Worm (Caenorhabditis elegans) whole organism, L1 larva: Measurements from ENCODE around the gene D1044.1.

Experiments
- C04F5.9 ChIP-seq: sonication (generic microtip); optimal IDR thresholded peaks from 2 replicates; lab custom pipeline; 2016; ENCODE audit warnings: missing genetic modification characterization, missing compliant biosample characterization
- C16A3.4 ChIP-seq: fragments of 150-350 bp; optimal IDR thresholded peaks from 2 replicates; lab custom pipeline; 2014; ENCODE audit warnings: missing biosample characterization, missing genetic modification characterization
- C34B4.2 ChIP-seq: sonication (generic microtip); optimal IDR thresholded peaks from 2 replicates; lab custom pipeline; 2017; ENCODE audit warnings: mild to moderate bottlenecking, missing genetic modification characterization, missing compliant biosample characterization
- F16B12.6 ChIP-seq: fragments of 150-350 bp; optimal IDR thresholded peaks from 2 replicates; lab custom pipeline; 2014; ENCODE audit warnings: missing biosample characterization, missing genetic modification characterization
- Y116A8C.19 ChIP-seq: sonication (generic microtip); optimal IDR thresholded peaks from 2 replicates; lab custom pipeline; 2016; ENCODE audit warnings: missing compliant biosample characterization, missing genetic modification characterization, borderline replicate concordance
- aly-2 ChIP-seq: fragments of 150-350 bp; optimal IDR thresholded peaks from 2 replicates; lab custom pipeline; 2014; ENCODE audit warnings: missing biosample characterization, missing genetic modification characterization
- ama-1 ChIP-seq: fragments of 150-350 bp; optimal IDR thresholded peaks from 2 replicates; lab custom pipeline; 2014
- blmp-1 ChIP-seq: fragments of 150-350 bp; optimal IDR thresholded peaks from 2 replicates; lab custom pipeline; 2014; ENCODE audit warnings: missing biosample characterization, missing genetic modification characterization
- ceh-63 ChIP-seq: fragments of 200-800 bp; sonication (Bioruptor generic); optimal IDR thresholded peaks from 2 replicates; lab custom pipeline; 2018; ENCODE audit warnings: mild to moderate bottlenecking, missing genetic modification characterization, missing compliant biosample characterization
- ceh-82 ChIP-seq, 3 experiments: fragments of 150-350 bp in 1 of 3; sonication (generic microtip) in 2 of 3; optimal IDR thresholded peaks; 2 replicates each; lab custom pipeline; 2014 to 2017; ENCODE audit warnings: missing biosample characterization in 3 of 3, missing genetic modification characterization in 3 of 3
- dpl-1 ChIP-seq, 3 experiments: fragments of 150-350 bp in 2 of 3; sonication (generic microtip) in 1 of 3; optimal IDR thresholded peaks; 2 replicates each; lab custom pipeline; 2014 to 2017; ENCODE audit warnings: missing biosample characterization in 3 of 3, missing genetic modification characterization in 3 of 3, missing genetic modification reagents in 3 of 3
- dsc-1 ChIP-seq: sonication (generic microtip); optimal IDR thresholded peaks from 2 replicates; lab custom pipeline; 2016; ENCODE audit warnings: mild to moderate bottlenecking, missing genetic modification characterization, missing compliant biosample characterization
- efl-1 ChIP-seq, 4 experiments: fragments of 150-350 bp; optimal IDR thresholded peaks in 3 of 4; peaks in 1 of 4; 1 replicate in 1 of 4; 2 replicates in 3 of 4; lab custom pipeline; 2014; ENCODE audit warnings: missing biosample characterization in 2 of 4, missing genetic modification characterization in 2 of 4, missing genetic modification reagents in 2 of 4
- egl-13 ChIP-seq: sonication (generic microtip); optimal IDR thresholded peaks from 2 replicates; lab custom pipeline; 2016; ENCODE audit warnings: missing genotype, missing genetic modification reagents, missing genetic modification characterization, missing compliant biosample characterization
- egl-27 ChIP-seq, 2 experiments: fragments of 150-350 bp in 1 of 2; sonication (generic microtip); optimal IDR thresholded peaks; 3 replicates each; lab custom pipeline; 2017 to 2018; ENCODE audit warnings: missing biosample characterization in 2 of 2, missing genetic modification characterization in 2 of 2, missing genetic modification reagents in 2 of 2
- elt-2 ChIP-seq: sonication (generic microtip); optimal IDR thresholded peaks from 2 replicates; lab custom pipeline; 2016; ENCODE audit warnings: missing genetic modification characterization, mild to moderate bottlenecking, inconsistent platforms, missing compliant biosample characterization, missing genetic modification reagents
- fkh-10 ChIP-seq: sonication (generic microtip); optimal IDR thresholded peaks from 2 replicates; lab custom pipeline; 2017; ENCODE audit warnings: missing biosample characterization, missing genetic modification reagents, missing genetic modification characterization
- fkh-4 ChIP-seq: sonication (generic microtip); optimal IDR thresholded peaks from 2 replicates; lab custom pipeline; 2016; ENCODE audit warnings: missing compliant biosample characterization, missing genetic modification characterization, borderline replicate concordance
- hlh-17 ChIP-seq: fragments of 200-800 bp; sonication (Bioruptor generic); optimal IDR thresholded peaks from 2 replicates; lab custom pipeline; 2018; ENCODE audit warnings: missing genetic modification characterization, mild to moderate bottlenecking, missing compliant biosample characterization, moderate library complexity, borderline replicate concordance
- hpl-2 ChIP-seq: fragments of 150-350 bp; optimal IDR thresholded peaks from 2 replicates; lab custom pipeline; 2014; ENCODE audit warnings: missing biosample characterization, missing genetic modification reagents, missing genetic modification characterization
- jun-1 ChIP-seq: fragments of 150-350 bp; optimal IDR thresholded peaks from 2 replicates; lab custom pipeline; 2014; ENCODE audit warnings: missing biosample characterization, missing genetic modification reagents, missing genetic modification characterization
- lin-13 ChIP-seq: fragments of 150-350 bp; optimal IDR thresholded peaks from 2 replicates; lab custom pipeline; 2014; ENCODE audit warnings: missing biosample characterization, missing genetic modification reagents, missing genetic modification characterization
- lin-14 ChIP-seq: fragments of 200-800 bp; sonication (Bioruptor generic); optimal IDR thresholded peaks from 2 replicates; lab custom pipeline; 2018; ENCODE audit warnings: mild to moderate bottlenecking, missing genetic modification characterization, moderate library complexity, missing compliant biosample characterization
- lin-35 ChIP-seq, 2 experiments: fragments of 150-350 bp; optimal IDR thresholded peaks; 2 replicates each; lab custom pipeline; 2014; ENCODE audit warnings: missing biosample characterization in 2 of 2, missing genetic modification characterization in 2 of 2, missing genetic modification reagents in 2 of 2
- lir-3 ChIP-seq: sonication (generic microtip); optimal IDR thresholded peaks from 2 replicates; lab custom pipeline; 2016; ENCODE audit warnings: mild to moderate bottlenecking, missing genetic modification characterization, moderate library complexity, missing compliant biosample characterization; ENCODE audit not compliant: poor library complexity
- lsy-2 ChIP-seq, 2 experiments: fragments of 150-350 bp; optimal IDR thresholded peaks; 2 replicates each; lab custom pipeline; 2014; ENCODE audit warnings: missing biosample characterization in 2 of 2, missing genetic modification characterization in 2 of 2
- mep-1 ChIP-seq: fragments of 150-350 bp; optimal IDR thresholded peaks from 2 replicates; lab custom pipeline; 2014; ENCODE audit warnings: missing biosample characterization, missing genetic modification characterization
- nhr-12 ChIP-seq: sonication (generic microtip); optimal IDR thresholded peaks from 2 replicates; lab custom pipeline; 2017; ENCODE audit warnings: missing biosample characterization, missing genetic modification characterization
- nhr-20 ChIP-seq: sonication (generic microtip); optimal IDR thresholded peaks from 2 replicates; lab custom pipeline; 2016; ENCODE audit warnings: mild to moderate bottlenecking, missing genetic modification characterization, missing compliant biosample characterization
- nhr-47 ChIP-seq: sonication (generic microtip); optimal IDR thresholded peaks from 2 replicates; lab custom pipeline; 2016; ENCODE audit warnings: mild to moderate bottlenecking, missing genetic modification characterization, moderate library complexity, missing compliant biosample characterization
- nhr-71 ChIP-seq: sonication (generic microtip); optimal IDR thresholded peaks from 2 replicates; lab custom pipeline; 2016; ENCODE audit warnings: mild to moderate bottlenecking, missing genetic modification characterization, moderate library complexity, missing compliant biosample characterization
- nhr-76 ChIP-seq: sonication (generic microtip); optimal IDR thresholded peaks from 2 replicates; lab custom pipeline; 2017; ENCODE audit warnings: missing biosample characterization, missing genetic modification characterization
- nhr-77 ChIP-seq: fragments of 150-350 bp; optimal IDR thresholded peaks from 2 replicates; lab custom pipeline; 2014; ENCODE audit warnings: missing biosample characterization, missing genetic modification characterization
- nhr-84 ChIP-seq: sonication (generic microtip); optimal IDR thresholded peaks from 2 replicates; lab custom pipeline; 2017; ENCODE audit warnings: missing biosample characterization, missing genetic modification characterization
- nhr-90 ChIP-seq: sonication (generic microtip); optimal IDR thresholded peaks from 2 replicates; lab custom pipeline; 2016; ENCODE audit warnings: mild to moderate bottlenecking, missing genetic modification characterization, missing compliant biosample characterization; ENCODE audit not compliant: poor library complexity
- pag-3 ChIP-seq: sonication (generic microtip); optimal IDR thresholded peaks from 2 replicates; lab custom pipeline; 2017; ENCODE audit warnings: missing genetic modification characterization, mild to moderate bottlenecking, missing compliant biosample characterization, antibody characterized with exemption, borderline replicate concordance; ENCODE audit not compliant: insufficient read depth
- pax-3 ChIP-seq: fragments of 200-800 bp; sonication (Bioruptor generic); optimal IDR thresholded peaks from 2 replicates; lab custom pipeline; 2018; ENCODE audit warnings: mild to moderate bottlenecking, missing genetic modification characterization, moderate library complexity, missing compliant biosample characterization
- pqm-1 ChIP-seq: sonication (generic microtip); optimal IDR thresholded peaks from 3 replicates; lab custom pipeline; 2017; ENCODE audit warnings: missing biosample characterization, missing genetic modification characterization
- snpc-4 ChIP-seq: fragments of 150-350 bp; optimal IDR thresholded peaks from 2 replicates; lab custom pipeline; 2014; ENCODE audit warnings: missing biosample characterization, missing genetic modification characterization
- snu-23 ChIP-seq: sonication (generic microtip); optimal IDR thresholded peaks from 2 replicates; lab custom pipeline; 2016; ENCODE audit warnings: missing genetic modification characterization, missing compliant biosample characterization
- sptf-1 ChIP-seq: fragments of 150-350 bp; optimal IDR thresholded peaks from 2 replicates; lab custom pipeline; 2014; ENCODE audit warnings: missing biosample characterization, missing genetic modification characterization
- sup-37 ChIP-seq: fragments of 200-800 bp; sonication (Bioruptor generic); optimal IDR thresholded peaks from 2 replicates; lab custom pipeline; 2018; ENCODE audit warnings: mild to moderate bottlenecking, missing genetic modification characterization, missing compliant biosample characterization
- tlp-1 ChIP-seq: fragments of 150-350 bp; optimal IDR thresholded peaks from 2 replicates; lab custom pipeline; 2014; ENCODE audit warnings: missing biosample characterization, missing genetic modification characterization
- unc-130 ChIP-seq: fragments of 150-350 bp; optimal IDR thresholded peaks from 2 replicates; lab custom pipeline; 2017; ENCODE audit warnings: missing biosample characterization, missing genetic modification characterization, inconsistent platforms
- unc-62 ChIP-seq: fragments of 150-350 bp; optimal IDR thresholded peaks from 2 replicates; lab custom pipeline; 2014; ENCODE audit warnings: missing biosample characterization, missing genetic modification reagents, missing genetic modification characterization
- vab-15 ChIP-seq: sonication (generic microtip); optimal IDR thresholded peaks from 2 replicates; lab custom pipeline; 2017; ENCODE audit warnings: missing genotype, mild to moderate bottlenecking, missing genetic modification characterization, missing compliant biosample characterization
- zip-4 ChIP-seq: fragments of 200-800 bp; sonication (Bioruptor generic); optimal IDR thresholded peaks from 2 replicates; lab custom pipeline; 2018; ENCODE audit warnings: mild to moderate bottlenecking, missing genetic modification characterization, moderate library complexity, missing compliant biosample characterization
- ztf-11 ChIP-seq, 2 experiments: sonication (generic microtip); optimal IDR thresholded peaks; 2 replicates each; lab custom pipeline; 2016 to 2017; ENCODE audit warnings: missing genetic modification characterization in 2 of 2, missing biosample characterization in 1 of 2, missing compliant biosample characterization in 1 of 2
- ztf-4 ChIP-seq: fragments of 150-350 bp; optimal IDR thresholded peaks from 2 replicates; lab custom pipeline; 2014; ENCODE audit warnings: missing biosample characterization, missing genetic modification characterization

D1044.1 gene

DNA sequence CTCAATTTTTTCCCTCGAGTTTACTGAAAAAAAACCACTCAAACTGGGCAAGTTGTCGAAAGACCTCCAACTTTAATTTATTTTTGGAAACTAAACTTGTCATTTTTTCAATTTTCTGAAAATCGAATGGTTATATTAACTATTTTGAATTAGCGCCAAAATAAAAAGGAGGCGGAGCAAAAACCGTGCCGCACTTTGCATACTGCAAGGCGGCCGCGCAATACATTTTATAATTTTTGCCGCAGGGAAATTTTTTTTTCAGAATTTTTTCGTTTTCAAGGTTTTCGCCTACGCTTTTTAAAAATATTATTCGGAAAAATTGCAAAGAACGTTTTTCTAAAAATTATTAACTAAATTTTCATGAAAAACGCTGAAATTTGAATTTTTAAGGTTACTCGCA, 40.4 kb upstream of the D1044.1 start:
- TF ChIP-seq hpl-2 (GFP tag; lab: Kevin White, UChicago) (no peak), ztf-11 (tag; optimal IDR thresholded peaks at IDR 0.05; lab: Kevin White, UChicago) (no peak), efl-1 (optimal IDR thresholded peaks at IDR 0.05; lab: Kevin White, UChicago) (no peak), efl-1 (GFP tag; optimal IDR thresholded peaks at IDR 0.05 in 1 of 2; lab: Kevin White, UChicago) (peak; percentile 24 to 93), snu-23 (GFP tag; lab: Kevin White, UChicago) (no peak), dpl-1 (GFP tag; optimal IDR thresholded peaks at IDR 0.05; lab: Kevin White, UChicago) (peak in 1 of 3 experiments; percentile 28), sptf-1 (tag; lab: Kevin White, UChicago) (no peak)
- TF ChIP-seq, all 84 proteins: peak for 2

- TF ChIP-seq unc-62 (GFP tag; lab: Kevin White, UChicago) (no peak), hlh-17 (GFP tag; lab: Kevin White, UChicago) (no peak), dpl-1 (GFP tag; optimal IDR thresholded peaks at IDR 0.05; lab: Kevin White, UChicago) (peak; percentile 39 to 50 (median 40)), dsc-1 (tag; lab: Kevin White, UChicago) (no peak), sup-37 (GFP tag; lab: Kevin White, UChicago) (no peak), lin-35 (GFP tag; optimal IDR thresholded peaks at IDR 0.05; lab: Kevin White, UChicago) (peak; percentile 59 to 70), pqm-1 (tag; lab: Kevin White, UChicago) (no peak), elt-2 (tag; lab: Kevin White, UChicago) (no peak), nhr-20 (peak; percentile 72), blmp-1 (tag; lab: Kevin White, UChicago) (peak; percentile 83), mep-1 (tag; lab: Kevin White, UChicago) (peak; percentile 86), zip-4 (GFP tag; lab: Kevin White, UChicago) (no peak), vab-15 (tag; lab: Kevin White, UChicago) (no peak), ceh-63 (GFP tag; lab: Kevin White, UChicago) (no peak), fkh-4 (tag; lab: Kevin White, UChicago) (no peak), ztf-4 (peak; percentile 52), nhr-90 (tag; lab: Kevin White, UChicago) (no peak), pax-3 (peak; percentile 63), C16A3.4 (tag; lab: Kevin White, UChicago) (peak; percentile 13), lin-14 (peak; percentile 83), snpc-4 (tag; lab: Kevin White, UChicago) (peak; percentile 16), egl-13 (tag; lab: Kevin White, UChicago) (no peak), nhr-47 (tag; lab: Kevin White, UChicago) (peak; percentile 64), C04F5.9 (tag; lab: Kevin White, UChicago) (no peak), nhr-84 (tag; lab: Kevin White, UChicago) (no peak), F16B12.6 (tag; lab: Kevin White, UChicago) (no peak), unc-130 (tag; lab: Kevin White, UChicago) (peak; percentile 12), snu-23 (GFP tag; lab: Kevin White, UChicago) (peak; percentile 77), ceh-82 (tag; optimal IDR thresholded peaks at IDR 0.05; lab: Kevin White, UChicago) (peak; percentile 26 to 64 (median 55)), nhr-77 (peak; percentile 49), egl-27 (tag; optimal IDR thresholded peaks at IDR 0.05; lab: Kevin White, UChicago) (no peak), pag-3 (tag; lab: Kevin White, UChicago) (no peak), nhr-71 (tag; lab: Kevin White, UChicago) (peak; percentile 77), ama-1 (lab: Kevin White, UChicago) (peak; percentile 91), lsy-2 (tag; optimal IDR thresholded peaks at IDR 0.05; lab: Kevin White, UChicago) (peak; percentile 54 to 60), tlp-1 (no peak), nhr-12 (tag; lab: Kevin White, UChicago) (no peak), Y116A8C.19 (tag; lab: Kevin White, UChicago) (no peak), jun-1 (peak; percentile 61), lin-13 (GFP tag; lab: Kevin White, UChicago) (peak; percentile 54), fkh-10 (no peak), aly-2 (tag; lab: Kevin White, UChicago) (peak; percentile 86), nhr-76 (tag; lab: Kevin White, UChicago) (no peak), lir-3 (peak; percentile 34), C34B4.2 (tag; lab: Kevin White, UChicago) (no peak)
These were observed 39.9 kb upstream of the D1044.1 start for ce11 chrIII:5504164-5504563.
